Fruit fly (Drosophila melanogaster): ENCODE measurements around the gene Fpgs1.

Fpgs1 gene

DNA sequence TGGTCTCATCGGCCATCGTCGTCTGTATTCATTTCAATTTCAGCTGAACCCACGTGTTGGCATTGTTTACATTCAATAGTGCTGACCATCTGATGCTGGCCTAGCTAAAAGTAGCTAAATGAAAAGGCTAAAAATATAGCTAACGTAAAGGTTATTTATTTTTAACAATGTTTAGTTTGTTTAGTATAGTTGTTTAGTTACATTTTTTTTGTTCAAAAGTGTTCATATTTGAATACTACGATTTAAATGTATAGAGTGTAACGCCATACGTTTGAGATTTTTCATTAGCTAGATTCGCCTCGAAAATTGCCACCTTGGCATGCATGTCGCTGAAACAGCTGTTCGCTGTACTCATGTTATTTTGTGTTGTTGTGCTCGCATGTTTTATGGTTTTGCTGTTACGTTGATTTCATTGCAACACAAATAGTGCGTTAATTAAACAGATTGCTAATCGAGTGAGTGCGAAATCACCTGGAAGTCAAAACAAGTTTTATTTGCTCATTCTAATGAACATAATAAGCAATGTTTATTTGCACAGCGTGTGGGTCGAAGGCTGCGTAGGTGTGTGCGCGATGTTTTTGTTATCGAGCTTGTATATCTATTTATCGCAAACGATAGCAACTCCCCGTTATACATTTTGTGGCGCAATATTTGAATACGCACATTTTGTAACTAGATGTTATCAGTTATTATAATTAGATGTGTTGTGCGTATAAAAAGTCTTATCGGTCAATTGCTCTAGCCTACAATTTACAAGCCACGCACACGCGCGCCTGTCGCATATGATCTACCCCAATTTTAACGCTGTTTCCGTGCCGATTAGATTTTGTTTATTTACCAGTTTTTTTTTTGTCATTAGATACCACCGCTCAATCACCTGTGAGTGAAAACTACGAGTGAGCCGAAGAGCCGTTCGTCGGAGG, at the start of gene Fpgs1, which contains the start of gene CG1463:
Gene Fpgs1, plus strand, starts transcription at position 332 of the 923 bp plus-strand sequence.
Gene CG1463, minus strand, starts transcription at position 132 of the 923 bp plus-strand sequence.
- TF ChIP-seq noc (tag; optimal IDR thresholded peaks at IDR 0.05): no peak

dm6 chrX:12567663-12568062, 44.0 kb upstream of the Fpgs1 start:
- TF ChIP-seq noc (tag; optimal IDR thresholded peaks at IDR 0.05): peak; percentile 52

DNA sequence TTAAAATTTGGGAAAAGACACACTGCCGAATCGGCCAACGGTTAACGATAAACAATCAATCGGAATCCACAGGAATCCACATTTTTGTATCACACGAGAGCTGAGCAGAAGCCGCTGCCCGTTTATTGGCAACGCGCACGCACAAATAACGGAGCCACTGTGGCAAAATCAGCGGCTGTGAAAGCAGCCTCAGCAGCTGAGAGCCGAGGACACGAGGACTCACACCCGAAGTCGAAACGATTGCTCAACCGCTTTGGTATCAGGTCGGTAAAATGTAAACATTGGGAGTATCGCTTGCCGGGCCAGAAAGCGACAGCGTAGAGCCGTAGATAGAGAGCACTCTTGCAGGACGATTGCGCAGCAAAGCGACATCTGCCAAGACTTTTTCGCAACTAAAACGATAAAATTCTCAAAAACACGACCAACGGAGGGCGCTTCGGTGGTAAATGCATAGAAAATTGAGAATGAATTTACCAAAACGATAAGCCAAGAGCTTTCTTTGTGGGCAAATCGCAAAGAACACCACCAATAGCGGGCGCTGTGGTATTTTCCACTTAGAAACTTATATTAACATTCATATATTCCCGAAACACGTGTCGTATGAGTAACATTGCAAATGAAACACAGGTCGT, 43.3 kb upstream of the Fpgs1 start, which contains the start of gene hwt:
Gene hwt, minus strand, starts transcription at position 161 of the 632 bp plus-strand sequence.
- TF ChIP-seq noc (tag; optimal IDR thresholded peaks at IDR 0.05): no peak

DNA sequence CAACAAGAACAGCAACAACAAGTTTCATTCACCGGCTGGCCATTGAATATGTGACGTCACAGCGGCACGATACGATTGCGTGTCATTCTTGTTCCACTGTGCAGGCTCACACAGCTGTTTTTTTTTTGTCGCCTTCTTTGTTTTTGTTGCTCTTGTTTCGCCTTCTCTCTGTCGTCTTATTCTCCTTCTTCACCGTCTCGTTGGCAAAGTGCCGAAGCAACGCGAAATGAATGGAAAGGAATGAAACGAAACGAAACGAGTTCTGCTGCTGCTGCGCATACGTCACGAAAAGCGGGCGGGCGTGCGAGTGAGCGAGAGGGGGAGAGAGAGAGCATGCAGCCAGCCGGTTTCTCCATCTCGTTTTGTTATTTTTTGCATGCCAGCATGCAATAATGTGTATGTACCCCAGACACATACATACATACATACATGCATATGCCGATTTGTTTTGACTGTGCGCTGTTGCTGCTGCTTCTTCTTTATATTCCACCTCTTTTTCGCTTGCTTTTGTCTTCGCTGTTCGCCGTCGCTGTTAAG, 36.9 kb upstream of the Fpgs1 start:
- TF ChIP-seq noc (tag; optimal IDR thresholded peaks at IDR 0.05): peak; percentile 17

DNA sequence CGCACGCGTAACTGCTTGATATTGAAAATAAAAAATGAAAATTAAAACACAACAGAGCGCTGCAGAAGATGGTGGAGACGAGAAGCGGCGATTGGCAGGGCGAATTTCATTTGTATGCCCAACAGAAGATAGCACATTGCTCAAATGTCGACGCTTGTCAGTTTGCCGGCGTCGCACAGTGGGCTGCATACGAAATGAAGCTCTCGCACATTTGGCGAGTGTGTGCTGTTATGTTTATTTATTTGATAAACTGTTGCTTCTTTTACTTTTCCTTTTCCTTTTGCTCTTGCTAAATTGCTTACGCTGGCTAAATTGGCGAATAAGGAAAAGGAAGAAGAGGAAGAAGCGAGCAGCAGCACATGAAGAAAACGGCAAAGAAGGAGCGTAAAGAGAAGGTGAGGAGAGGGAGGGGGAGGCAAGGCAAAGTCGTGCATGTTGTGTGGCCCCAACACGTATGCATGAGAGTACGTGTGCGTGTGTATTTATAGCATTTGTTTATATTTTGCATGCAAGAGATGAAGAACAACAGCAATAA, 36.3 kb upstream of the Fpgs1 start:
- TF ChIP-seq noc (tag; optimal IDR thresholded peaks at IDR 0.05): no peak

dm6 chrX:12575827-12576408, 35.7 kb upstream of the Fpgs1 start:
- TF ChIP-seq noc (tag; optimal IDR thresholded peaks at IDR 0.05): no peak

DNA sequence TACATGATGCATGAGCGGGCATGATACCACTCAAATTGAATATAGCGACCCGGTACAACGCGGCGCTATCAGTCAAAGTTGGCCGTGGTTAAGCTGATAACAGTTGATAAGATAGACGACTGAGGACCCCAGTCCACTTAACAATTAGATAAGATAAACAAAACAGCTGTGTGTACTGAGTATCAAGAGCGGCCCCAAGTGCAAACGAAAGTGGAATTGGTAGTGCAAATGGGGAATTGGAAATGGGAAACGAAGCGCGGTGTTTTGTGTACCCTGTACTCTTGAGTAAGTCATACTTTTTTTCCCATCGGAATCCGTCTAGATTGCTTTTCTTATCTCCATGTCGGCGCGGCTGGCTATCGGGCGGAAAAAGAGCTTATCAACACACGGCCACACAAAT, 33.9 kb upstream of the Fpgs1 start:
- no peak for TF ChIP-seq noc (tag; optimal IDR thresholded peaks at IDR 0.05)

- no peak for TF ChIP-seq noc (tag; optimal IDR thresholded peaks at IDR 0.05)
Measured at dm6 chrX:12578328-12578700, 33.4 kb upstream of the Fpgs1 start.

- peak; percentile 71 for TF ChIP-seq noc (tag; optimal IDR thresholded peaks at IDR 0.05)
Measured at dm6 chrX:12578701-12579372, 32.8 kb upstream of the Fpgs1 start.

dm6 chrX:12579506-12579999, 32.1 kb upstream of the Fpgs1 start:
- TF ChIP-seq noc (tag; optimal IDR thresholded peaks at IDR 0.05): peak; percentile 95

DNA sequence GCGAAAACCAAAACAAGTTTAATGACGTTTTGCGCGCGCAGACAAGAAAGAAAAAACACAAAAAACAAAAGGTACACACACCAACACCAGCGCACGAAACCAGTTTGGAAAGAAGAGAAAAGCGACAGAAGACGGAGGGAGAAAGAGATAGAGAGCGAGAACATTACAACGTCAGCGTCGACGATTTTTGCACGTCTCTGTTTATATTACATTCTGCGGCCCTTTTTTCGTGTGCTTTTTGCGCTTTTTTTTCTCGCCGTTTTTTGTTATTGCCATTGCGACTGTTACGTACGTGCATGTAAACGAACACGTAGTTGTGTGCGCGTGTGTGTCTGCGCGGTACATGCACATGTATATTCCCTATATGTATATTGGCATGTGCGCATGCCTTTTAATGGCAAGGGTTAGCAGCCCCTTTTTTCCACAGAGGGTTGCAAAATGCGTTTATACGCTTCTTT, 31.6 kb upstream of the Fpgs1 start:
- no peak for TF ChIP-seq noc (tag; optimal IDR thresholded peaks at IDR 0.05)

DNA sequence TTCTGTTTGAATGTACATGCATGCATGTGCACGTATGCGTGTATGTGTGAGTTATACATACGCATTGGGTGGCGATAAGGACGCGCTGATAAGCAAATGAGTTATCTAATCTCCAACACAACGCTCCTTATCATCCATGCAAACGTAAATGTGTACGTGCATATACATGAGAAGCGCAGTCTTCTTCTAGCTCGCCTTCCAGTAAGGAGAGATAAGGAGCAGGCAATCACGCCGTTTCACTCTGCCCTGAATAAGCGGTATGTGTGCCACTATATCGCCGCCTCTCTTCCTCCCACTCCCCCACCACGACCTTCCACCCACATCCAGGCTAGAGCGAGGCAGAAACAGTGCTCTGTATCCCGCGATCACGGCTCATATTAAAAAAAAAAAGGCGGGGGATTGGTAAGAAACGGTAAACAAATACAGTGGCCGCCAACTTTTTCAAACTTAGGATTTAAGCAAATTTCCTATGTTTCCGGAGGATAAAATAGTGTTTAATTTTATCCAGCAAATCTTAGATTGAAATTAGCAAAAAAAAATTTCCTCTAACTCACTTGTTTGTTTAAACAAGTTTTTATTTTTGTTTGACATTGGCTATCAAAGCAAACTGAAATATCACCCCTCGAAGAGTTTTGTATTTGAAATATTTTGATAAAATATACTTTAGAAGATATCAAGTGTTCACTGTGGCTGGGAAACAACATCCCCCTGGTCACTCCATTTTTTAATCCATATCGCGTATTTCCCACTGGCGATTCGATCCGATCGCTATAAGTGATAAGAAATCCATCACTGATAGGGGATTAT, 31.0 kb upstream of the Fpgs1 start:
- TF ChIP-seq noc (tag; optimal IDR thresholded peaks at IDR 0.05): peak; percentile 50

dm6 chrX:12581305-12581676, 30.4 kb upstream of the Fpgs1 start:
- no peak for TF ChIP-seq noc (tag; optimal IDR thresholded peaks at IDR 0.05)

- TF ChIP-seq noc (tag; optimal IDR thresholded peaks at IDR 0.05): no peak
Measured at dm6 chrX:12581894-12582293, 29.8 kb upstream of the Fpgs1 start.

- TF ChIP-seq noc (tag; optimal IDR thresholded peaks at IDR 0.05): no peak
Measured at dm6 chrX:12582661-12582983, 29.0 kb upstream of the Fpgs1 start.

Measured in whole organism, larva.